Fruit fly (Drosophila melanogaster): ENCODE data around the gene CG44303.
A peak's percentile ranks its signal among the peaks of the same experiment; 100 is the strongest.

Gene CG44303

dm6 chrX:6679502-6679810 is 7.8 kb downstream of the CG44303 start:
- TF ChIP-seq Hr78 (GFP tag; optimal IDR thresholded peaks at IDR 0.05), result no peak
- TF ChIP-seq lola (GFP tag; optimal IDR thresholded peaks at IDR 0.05), result no peak
- no peak for TF ChIP-seq Rel (GFP tag; optimal IDR thresholded peaks at IDR 0.05)
- peak; percentile 84 for TF ChIP-seq Rel (tag; optimal IDR thresholded peaks at IDR 0.05)

- TF ChIP-seq rgr (GFP tag; optimal IDR thresholded peaks at IDR 0.05), result peak; percentile 96
- TF ChIP-seq lola (GFP tag; optimal IDR thresholded peaks at IDR 0.05), result no peak
- peak; percentile 89 for TF ChIP-seq Rel (GFP tag; optimal IDR thresholded peaks at IDR 0.05)
- TF ChIP-seq Rel (tag; optimal IDR thresholded peaks at IDR 0.05), result no peak
- TF ChIP-seq Myc (optimal IDR thresholded peaks at IDR 0.05), result no peak
- TF ChIP-seq dl (GFP tag; optimal IDR thresholded peaks at IDR 0.05; ENCODE audit: insufficient read depth in 1 of 2, partially characterized antibody in 2 of 2), result no peak
- no peak for TF ChIP-seq jim (GFP tag; optimal IDR thresholded peaks at IDR 0.05)
- peak; percentile 94 for TF ChIP-seq dmrt93B (GFP tag; optimal IDR thresholded peaks at IDR 0.05)
- no peak for TF ChIP-seq Dfd (GFP tag; optimal IDR thresholded peaks at IDR 0.05)
- TF ChIP-seq psq (GFP tag; optimal IDR thresholded peaks at IDR 0.05), result peak; percentile 91
- no peak for TF ChIP-seq Vsx2 (GFP tag; optimal IDR thresholded peaks at IDR 0.05; ENCODE audit: partially characterized antibody)
- no peak for TF ChIP-seq brk (GFP tag; optimal IDR thresholded peaks at IDR 0.05)
- no peak for TF ChIP-seq usp (GFP tag; optimal IDR thresholded peaks at IDR 0.05)
- peak; percentile 96 for TF ChIP-seq Sp1 (GFP tag; optimal IDR thresholded peaks at IDR 0.05)
- TF ChIP-seq Hr83 (GFP tag; optimal IDR thresholded peaks at IDR 0.05; ENCODE audit: poor library complexity, severe bottlenecking), result peak; percentile 89
- TF ChIP-seq pan (optimal IDR thresholded peaks at IDR 0.05), result no peak
- TF ChIP-seq CG32264 (GFP tag; optimal IDR thresholded peaks at IDR 0.05), result peak; percentile 85
- peak; percentile 94 for TF ChIP-seq woc (GFP tag; optimal IDR thresholded peaks at IDR 0.05)
- peak; percentile 96 for TF ChIP-seq h (GFP tag; optimal IDR thresholded peaks at IDR 0.05)
- no peak for TF ChIP-seq Dif (GFP tag; optimal IDR thresholded peaks at IDR 0.05; ENCODE audit: partially characterized antibody)
- peak; percentile 78 for TF ChIP-seq dsf (GFP tag; optimal IDR thresholded peaks at IDR 0.05; ENCODE audit: borderline replicate concordance)
- TF ChIP-seq OdsH (GFP tag; optimal IDR thresholded peaks at IDR 0.05), result peak; percentile 93
- no peak for TF ChIP-seq tai (GFP tag; optimal IDR thresholded peaks at IDR 0.05)
- no peak for TF ChIP-seq Hnf4 (GFP tag; optimal IDR thresholded peaks at IDR 0.05)
- TF ChIP-seq fru (GFP tag; optimal IDR thresholded peaks at IDR 0.05), result peak; percentile 95
- peak; percentile 95 for TF ChIP-seq ey (GFP tag; optimal IDR thresholded peaks at IDR 0.05)
- TF ChIP-seq Jra (GFP tag; optimal IDR thresholded peaks at IDR 0.05), result peak; percentile 90
- TF ChIP-seq foxo (GFP tag; optimal IDR thresholded peaks at IDR 0.05), result peak; percentile 68 to 97
- TF ChIP-seq Hr78 (GFP tag; optimal IDR thresholded peaks at IDR 0.05), result no peak
- TF ChIP-seq N (GFP tag; optimal IDR thresholded peaks at IDR 0.05), result no peak
- TF ChIP-seq sv (GFP tag; optimal IDR thresholded peaks at IDR 0.05), result peak; percentile 94
- TF ChIP-seq sage (GFP tag; optimal IDR thresholded peaks at IDR 0.05), result peak; percentile 90
- peak; percentile 93 for TF ChIP-seq CG9705 (GFP tag; optimal IDR thresholded peaks at IDR 0.05)
- peak; percentile 94 for TF ChIP-seq HLH106 (tag; optimal IDR thresholded peaks at IDR 0.05)
- TF ChIP-seq GATAd (GFP tag; optimal IDR thresholded peaks at IDR 0.05), result peak; percentile 73
- no peak for TF ChIP-seq CrebA (GFP tag; optimal IDR thresholded peaks at IDR 0.05; ENCODE audit: borderline replicate concordance)
- peak; percentile 67 for TF ChIP-seq Mio (GFP tag; optimal IDR thresholded peaks at IDR 0.05)
- no peak for TF ChIP-seq Abd-B (GFP tag; optimal IDR thresholded peaks at IDR 0.05)
- TF ChIP-seq br (GFP tag; optimal IDR thresholded peaks at IDR 0.05), result peak; percentile 95
These were observed 8.4 kb downstream of the CG44303 start, which contains the start of gene ND-ASHI for dm6 chrX:6678635-6679501. Gene ND-ASHI, minus strand, starts transcription at chrX:6679118.

All from whole organism, wandering third instar larva.